Fruit fly (Drosophila melanogaster) whole organism: ENCODE data around the gene CG32986.

Experiments used
- CG8478 ChIP-seq: fragments of >200 bp; optimal IDR thresholded peaks from 2 replicates; lab custom pipeline; 2018; ENCODE audit warnings: inconsistent platforms
- Dll ChIP-seq: fragments of >200 bp; optimal IDR thresholded peaks from 2 replicates; lab custom pipeline; 2017
- pan ChIP-seq: fragments of >200 bp; optimal IDR thresholded peaks from 2 replicates; lab custom pipeline; 2017
- psq ChIP-seq: fragments of >200 bp; optimal IDR thresholded peaks from 2 replicates; lab custom pipeline; 2017
- usp ChIP-seq: fragments of >200 bp; optimal IDR thresholded peaks from 2 replicates; lab custom pipeline; 2017; ENCODE audit warnings: missing biosample characterization, missing genetic modification characterization, mixed read lengths

DNA sequence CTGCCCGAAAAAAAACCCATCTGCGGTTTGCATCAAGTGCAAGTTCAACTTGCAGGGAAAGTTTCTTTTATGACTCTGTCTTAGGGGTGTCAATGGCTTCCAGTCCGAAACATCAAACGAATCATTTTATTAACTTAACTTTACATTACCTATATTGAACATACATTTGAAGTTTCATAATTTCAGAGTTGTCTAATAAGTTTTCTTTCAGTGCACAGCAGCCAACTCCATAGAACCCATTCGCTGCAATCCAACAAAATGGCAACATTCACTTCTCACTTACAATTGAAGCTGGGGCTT is 20.4 kb upstream of the CG32986 start:
- TF ChIP-seq CG8478 (lab: Kevin White, UChicago): no peak
- TF ChIP-seq pan (lab: Kevin White, UChicago): no peak
- TF ChIP-seq usp (GFP tag; lab: Kevin White, UChicago): no peak
- no peak for TF ChIP-seq Dll (lab: Kevin White, UChicago)
- TF ChIP-seq psq (lab: Kevin White, UChicago): no peak
